Fruit fly (Drosophila melanogaster) whole organism, embryonic: ENCODE measurements around the gene nompC.

Experiments used
- CG10959 ChIP-seq: fragments of 200-800 bp; sonication (Bioruptor generic); IDR thresholded peaks from 2 replicates; pipeline ENCODE4 v1.3.6; 2022; ENCODE audit warnings: missing biosample characterization, missing genetic modification characterization
- CG1233 ChIP-seq: fragments of 200-800 bp; sonication (Bioruptor generic); optimal IDR thresholded peaks from 4 replicates; lab custom pipeline; 2018; ENCODE audit warnings: missing biosample characterization, mild to moderate bottlenecking, missing genetic modification characterization
- CG32767 ChIP-seq: fragments of 200-800 bp; sonication (Bioruptor generic); IDR thresholded peaks from 2 replicates; pipeline ENCODE4 v1.3.6; 2022; ENCODE audit warnings: missing biosample characterization, missing genetic modification characterization
- CG7357 ChIP-seq: fragments of 200-800 bp; sonication (Bioruptor generic); IDR thresholded peaks from 3 replicates; pipeline ENCODE4 v1.3.6; 2022; ENCODE audit warnings: missing biosample characterization, missing genetic modification characterization
- Max ChIP-seq: fragments of 200-800 bp; sonication (Bioruptor generic); optimal IDR thresholded peaks from 2 replicates; lab custom pipeline; 2016; ENCODE audit warnings: missing biosample characterization, mild to moderate bottlenecking, missing genetic modification characterization
- Ptx1 ChIP-seq: fragments of 200-800 bp; sonication (Bioruptor generic); IDR thresholded peaks from 2 replicates; pipeline ENCODE4 v1.3.6; 2022; ENCODE audit warnings: missing biosample characterization, missing genetic modification characterization
- bsh ChIP-seq, 2 experiments: fragments of 200-800 bp; sonication (Bioruptor generic); optimal IDR thresholded peaks; 2 replicates each; lab custom pipeline; 2017 to 2018; ENCODE audit warnings: mild to moderate bottlenecking in 2 of 2, missing biosample characterization in 2 of 2, missing genetic modification characterization in 2 of 2, moderate library complexity in 1 of 2
- her ChIP-seq: fragments of 200-800 bp; sonication (Bioruptor generic); optimal IDR thresholded peaks from 2 replicates; lab custom pipeline; 2016; ENCODE audit warnings: missing biosample characterization, missing genetic modification characterization
- pfk ChIP-seq: fragments of 200-800 bp; sonication (Bioruptor generic); optimal IDR thresholded peaks from 2 replicates; lab custom pipeline; 2018; ENCODE audit warnings: missing biosample characterization, mild to moderate bottlenecking, missing genetic modification characterization, moderate library complexity
- pnt ChIP-seq: fragments of 200-800 bp; sonication (Bioruptor generic); optimal IDR thresholded peaks from 3 replicates; lab custom pipeline; 2016; ENCODE audit warnings: missing biosample characterization, missing genetic modification characterization
- run ChIP-seq: fragments of 200-800 bp; sonication (Bioruptor generic); optimal IDR thresholded peaks from 3 replicates; lab custom pipeline; 2018; ENCODE audit warnings: missing biosample characterization, mild to moderate bottlenecking, missing genetic modification characterization
- zf30C ChIP-seq: fragments of 200-800 bp; sonication (Bioruptor generic); optimal IDR thresholded peaks from 3 replicates; lab custom pipeline; 2018; ENCODE audit warnings: missing biosample characterization, mild to moderate bottlenecking, missing genetic modification characterization

- TF ChIP-seq run (tag; lab: Kevin White, UChicago) (no peak), Ptx1 (peak; percentile 37; the same call in 1 of the 2 replicates), pnt (GFP tag; lab: Kevin White, UChicago) (no peak), CG7357 (no peak), Max (no peak), bsh (GFP tag; optimal IDR thresholded peaks at IDR 0.05; lab: Kevin White, UChicago) (peak in 1 of 2 experiments; percentile 13), her (GFP tag; lab: Kevin White, UChicago) (no peak), zf30C (GFP tag; lab: Kevin White, UChicago) (no peak), CG32767 (GFP tag; lab: Robert Waterston, UW) (no peak), CG10959 (GFP tag; lab: Robert Waterston, UW) (no peak), CG1233 (no peak), pfk (no peak)
These were observed 47.3 kb downstream of the nompC start for dm6 chr2L:5393339-5393738.
